Worm (Caenorhabditis elegans): ENCODE data around the gene best-3.
A peak's percentile ranks its signal among the peaks of the same experiment; 100 is the strongest.

DNA sequence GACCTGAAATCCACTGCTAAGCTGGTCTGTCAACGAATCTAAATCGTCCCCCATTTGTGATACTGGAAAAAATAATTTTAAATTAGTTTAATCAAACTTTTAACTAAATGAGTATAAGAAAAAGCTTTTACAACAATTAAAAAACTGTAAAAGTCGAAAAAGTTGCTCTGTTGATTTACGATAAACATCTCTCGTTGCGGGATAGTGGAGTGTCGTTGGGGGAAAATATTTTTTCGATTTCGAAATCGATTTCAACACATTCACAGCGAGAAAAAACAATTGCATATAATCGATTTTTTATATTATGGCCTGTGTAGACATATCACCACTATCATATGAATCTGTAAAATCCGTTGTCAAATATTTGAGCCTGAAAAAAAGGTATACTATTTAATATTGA is 18.7 kb downstream of the best-3 start, which contains the start of the genes F23F1.5 and fbxc-54:
- TF ChIP-seq lsy-2 (tag; optimal IDR thresholded peaks at IDR 0.05): peak in 1 of 2 experiments; percentile 54
- no peak for TF ChIP-seq lin-13 (GFP tag; optimal IDR thresholded peaks at IDR 0.05)
- no peak for TF ChIP-seq mdl-1 (tag; optimal IDR thresholded peaks at IDR 0.05)
- no peak for TF ChIP-seq snpc-4 (tag; optimal IDR thresholded peaks at IDR 0.05)
- no peak for TF ChIP-seq nhr-237 (tag; optimal IDR thresholded peaks at IDR 0.05)
- TF ChIP-seq Y55F3AM.14 (GFP tag; optimal IDR thresholded peaks at IDR 0.05): no peak
- TF ChIP-seq unc-62 (GFP tag; optimal IDR thresholded peaks at IDR 0.05): no peak
- no peak for TF ChIP-seq skn-1 (tag; optimal IDR thresholded peaks at IDR 0.05)
- no peak for TF ChIP-seq nhr-10 (tag; optimal IDR thresholded peaks at IDR 0.05)
- no peak for TF ChIP-seq unc-39 (tag; optimal IDR thresholded peaks at IDR 0.05)
- peak; percentile 15 for TF ChIP-seq crh-2 (tag; optimal IDR thresholded peaks at IDR 0.05)
- TF ChIP-seq nhr-11 (tag; optimal IDR thresholded peaks at IDR 0.05): no peak

All from whole organism, L2 larva.